Fruit fly (Drosophila melanogaster): ENCODE results near the gene CG16790.

DNA sequence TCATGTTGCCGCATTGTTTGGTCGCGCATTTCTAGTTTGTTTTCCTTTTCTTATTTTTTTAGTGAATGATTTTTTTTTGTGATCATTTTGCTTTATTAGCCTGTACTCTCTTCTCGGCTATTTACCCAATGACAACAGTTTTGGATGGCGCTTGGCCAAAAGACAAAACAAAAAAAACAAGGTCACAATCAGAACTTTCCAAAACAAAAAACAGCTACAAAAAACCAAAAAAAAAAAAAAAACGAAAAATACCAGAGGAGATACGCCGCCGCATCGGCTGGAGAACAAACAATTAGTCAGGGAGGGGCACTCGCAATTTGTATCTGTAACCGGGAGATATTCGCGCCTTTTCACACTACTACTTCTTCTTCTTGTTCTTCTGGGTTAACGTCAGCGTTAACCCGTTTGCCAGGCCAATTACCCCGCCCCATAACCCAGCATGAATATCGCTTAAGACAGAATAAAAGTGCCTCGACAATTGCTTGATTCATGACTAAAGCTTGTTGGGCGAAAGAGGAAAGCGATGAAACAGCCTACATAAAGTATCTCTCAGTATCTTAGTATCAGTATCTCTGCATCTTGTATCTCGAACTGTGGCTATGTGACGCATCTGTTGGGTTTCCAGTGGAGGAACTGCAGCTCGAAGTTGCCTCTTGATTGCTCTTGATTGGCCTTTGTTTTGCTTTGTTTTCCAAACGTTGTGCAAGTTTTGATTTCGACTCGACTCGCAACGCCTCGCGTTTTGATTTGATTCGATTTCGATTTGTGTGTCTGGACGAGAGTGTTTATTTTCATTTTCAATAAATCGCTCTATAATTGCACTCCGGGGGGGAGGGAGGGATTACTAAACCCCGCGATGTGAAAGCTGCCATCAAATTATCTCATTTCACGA is 37.1 kb upstream of the CG16790 start:
- TF ChIP-seq CTCF (optimal IDR thresholded peaks at IDR 0.05) (no peak), CG8478 (optimal IDR thresholded peaks at IDR 0.05) (no peak)
